Worm (Caenorhabditis elegans) whole organism, late embryonic: ENCODE results near the gene K06A9.3.

ENCODE experiments used
- C08G9.2 ChIP-seq: sonication (generic microtip); optimal IDR thresholded peaks from 2 replicates; lab custom pipeline; 2016; ENCODE audit warnings: mild to moderate bottlenecking, missing genetic modification characterization, moderate library complexity, missing compliant biosample characterization
- C38D4.7 ChIP-seq: fragments of 200-800 bp; sonication (Bioruptor generic); optimal IDR thresholded peaks from 2 replicates; lab custom pipeline; 2018; ENCODE audit warnings: mild to moderate bottlenecking, missing genetic modification characterization, moderate library complexity, missing compliant biosample characterization
- F13H6.1 ChIP-seq: sonication (generic microtip); optimal IDR thresholded peaks from 2 replicates; lab custom pipeline; 2016; ENCODE audit warnings: missing genetic modification characterization, missing compliant biosample characterization
- K02D7.2 ChIP-seq: sonication (generic microtip); optimal IDR thresholded peaks from 2 replicates; lab custom pipeline; 2017; ENCODE audit warnings: mild to moderate bottlenecking, missing genetic modification characterization, missing compliant biosample characterization
- Y22D7AL.16 ChIP-seq: sonication (generic microtip); optimal IDR thresholded peaks from 2 replicates; lab custom pipeline; 2016; ENCODE audit warnings: missing genetic modification characterization, missing compliant biosample characterization
- ahr-1 ChIP-seq: sonication (generic microtip); optimal IDR thresholded peaks from 2 replicates; lab custom pipeline; 2016; ENCODE audit warnings: missing genetic modification characterization, missing compliant biosample characterization
- ceh-24 ChIP-seq: sonication (generic microtip); optimal IDR thresholded peaks from 2 replicates; lab custom pipeline; 2016; ENCODE audit warnings: mild to moderate bottlenecking, missing genetic modification characterization, missing compliant biosample characterization
- ceh-30 ChIP-seq: fragments of 150-350 bp; optimal IDR thresholded peaks from 2 replicates; lab custom pipeline; 2014; ENCODE audit warnings: missing biosample characterization, missing genetic modification characterization
- ceh-48 ChIP-seq: sonication (generic microtip); optimal IDR thresholded peaks from 2 replicates; lab custom pipeline; 2016; ENCODE audit warnings: missing genetic modification characterization, inconsistent platforms, missing compliant biosample characterization
- ceh-6 ChIP-seq: fragments of 200-800 bp; sonication (Bioruptor generic); optimal IDR thresholded peaks from 2 replicates; lab custom pipeline; 2018; ENCODE audit warnings: mild to moderate bottlenecking, missing genetic modification characterization, missing compliant biosample characterization
- ceh-9 ChIP-seq: sonication (generic microtip); optimal IDR thresholded peaks from 2 replicates; lab custom pipeline; 2016; ENCODE audit warnings: mild to moderate bottlenecking, missing genetic modification characterization, inconsistent platforms, missing compliant biosample characterization
- che-1 ChIP-seq: sonication (generic microtip); optimal IDR thresholded peaks from 2 replicates; lab custom pipeline; 2016; ENCODE audit warnings: mild to moderate bottlenecking, missing genetic modification characterization, missing compliant biosample characterization
- dve-1 ChIP-seq: sonication (generic microtip); optimal IDR thresholded peaks from 2 replicates; lab custom pipeline; 2017; ENCODE audit warnings: antibody characterized with exemption, mild to moderate bottlenecking, missing genetic modification characterization, missing compliant biosample characterization
- elt-2 ChIP-seq: sonication (generic microtip); optimal IDR thresholded peaks from 2 replicates; lab custom pipeline; 2016; ENCODE audit warnings: missing genetic modification reagents, missing genetic modification characterization, missing compliant biosample characterization
- elt-4 ChIP-seq: sonication (generic microtip); optimal IDR thresholded peaks from 2 replicates; lab custom pipeline; 2016; ENCODE audit warnings: missing genetic modification characterization, missing compliant biosample characterization
- fax-1 ChIP-seq: sonication (generic microtip); optimal IDR thresholded peaks from 2 replicates; lab custom pipeline; 2016; ENCODE audit warnings: missing genotype, missing genetic modification characterization, missing compliant biosample characterization
- fkh-10 ChIP-seq: fragments of 150-350 bp; optimal IDR thresholded peaks from 2 replicates; lab custom pipeline; 2014; ENCODE audit warnings: missing biosample characterization, missing genetic modification reagents, missing genetic modification characterization
- fkh-6 ChIP-seq: sonication (generic microtip); optimal IDR thresholded peaks from 2 replicates; lab custom pipeline; 2016; ENCODE audit warnings: missing genetic modification characterization, missing compliant biosample characterization
- hlh-30 ChIP-seq: sonication (generic microtip); optimal IDR thresholded peaks from 2 replicates; lab custom pipeline; 2017; ENCODE audit warnings: antibody characterized with exemption, missing genetic modification characterization, missing compliant biosample characterization; ENCODE audit not compliant: insufficient read depth
- hlh-6 ChIP-seq: sonication (generic microtip); optimal IDR thresholded peaks from 2 replicates; lab custom pipeline; 2016; ENCODE audit warnings: missing genotype, missing genetic modification characterization, missing compliant biosample characterization
- hlh-8 ChIP-seq: sonication (generic microtip); optimal IDR thresholded peaks from 2 replicates; lab custom pipeline; 2016; ENCODE audit warnings: missing genotype, missing genetic modification characterization, missing compliant biosample characterization
- lim-6 ChIP-seq: sonication (generic microtip); optimal IDR thresholded peaks from 2 replicates; lab custom pipeline; 2016; ENCODE audit warnings: missing genetic modification characterization, missing compliant biosample characterization
- lin-11 ChIP-seq: fragments of 200-800 bp; sonication (Bioruptor generic); optimal IDR thresholded peaks from 2 replicates; lab custom pipeline; 2018; ENCODE audit warnings: mild to moderate bottlenecking, missing genetic modification characterization, missing compliant biosample characterization
- madf-2 ChIP-seq: sonication (generic microtip); optimal IDR thresholded peaks from 2 replicates; lab custom pipeline; 2017; ENCODE audit warnings: missing genetic modification characterization, missing compliant biosample characterization
- nhr-232 ChIP-seq: sonication (generic microtip); optimal IDR thresholded peaks from 2 replicates; lab custom pipeline; 2016; ENCODE audit warnings: missing genetic modification characterization, missing compliant biosample characterization
- npax-4 ChIP-seq: sonication (generic microtip); optimal IDR thresholded peaks from 2 replicates; lab custom pipeline; 2016; ENCODE audit warnings: missing genetic modification characterization, missing compliant biosample characterization
- odd-2 ChIP-seq: sonication (generic microtip); optimal IDR thresholded peaks from 2 replicates; lab custom pipeline; 2017; ENCODE audit warnings: antibody characterized with exemption, mild to moderate bottlenecking, missing genetic modification characterization, missing compliant biosample characterization
- pag-3 ChIP-seq: sonication (generic microtip); optimal IDR thresholded peaks from 2 replicates; lab custom pipeline; 2016; ENCODE audit warnings: missing compliant biosample characterization, missing genetic modification characterization, borderline replicate concordance
- pat-9 ChIP-seq: fragments of 200-800 bp; sonication (Bioruptor generic); optimal IDR thresholded peaks from 2 replicates; lab custom pipeline; 2018; ENCODE audit warnings: mild to moderate bottlenecking, missing genetic modification characterization, moderate library complexity, missing compliant biosample characterization
- pax-1 ChIP-seq: fragments of 150-350 bp; optimal IDR thresholded peaks from 2 replicates; lab custom pipeline; 2014; ENCODE audit warnings: missing biosample characterization, missing genetic modification characterization
- pha-2 ChIP-seq: sonication (generic microtip); optimal IDR thresholded peaks from 2 replicates; lab custom pipeline; 2017; ENCODE audit warnings: mild to moderate bottlenecking, missing genetic modification characterization, missing compliant biosample characterization
- pros-1 ChIP-seq: fragments of 150-350 bp; optimal IDR thresholded peaks from 2 replicates; lab custom pipeline; 2014; ENCODE audit warnings: missing biosample characterization, missing genetic modification reagents, missing genetic modification characterization
- rnt-1 ChIP-seq: sonication (generic microtip); optimal IDR thresholded peaks from 2 replicates; lab custom pipeline; 2016; ENCODE audit warnings: missing genetic modification characterization, missing compliant biosample characterization
- sdc-2 ChIP-seq: sonication (generic microtip); optimal IDR thresholded peaks from 2 replicates; lab custom pipeline; 2016; ENCODE audit warnings: missing genotype, missing genetic modification characterization, missing compliant biosample characterization
- sox-2 ChIP-seq: fragments of 200-800 bp; sonication (Bioruptor generic); IDR thresholded peaks from 2 replicates; pipeline ENCODE4 v1.3.6; 2022; ENCODE audit warnings: missing genetic modification reagents, missing genetic modification characterization, missing compliant biosample characterization
- sox-4 ChIP-seq: sonication (generic microtip); optimal IDR thresholded peaks from 2 replicates; lab custom pipeline; 2017; ENCODE audit warnings: mild to moderate bottlenecking, missing genetic modification characterization, inconsistent platforms, missing compliant biosample characterization
- tbx-7 ChIP-seq: sonication (generic microtip); optimal IDR thresholded peaks from 2 replicates; lab custom pipeline; 2016; ENCODE audit warnings: missing genotype, missing genetic modification characterization, missing compliant biosample characterization
- unc-3 ChIP-seq, 2 experiments: fragments of 200-800 bp in 1 of 2; sonication (Bioruptor generic) in 1 of 2; sonication (generic microtip) in 1 of 2; conservative IDR thresholded peaks in 1 of 2; optimal IDR thresholded peaks in 1 of 2; 2 replicates each; pipeline versions ENCODE4 v1.3.6 to Lab custom; 2016 to 2022; ENCODE audit warnings: missing compliant biosample characterization in 2 of 2, missing genetic modification characterization in 2 of 2, missing genetic modification reagents in 1 of 2
- unc-42 ChIP-seq: sonication (generic microtip); optimal IDR thresholded peaks from 2 replicates; lab custom pipeline; 2016; ENCODE audit warnings: missing genotype, missing genetic modification characterization, missing compliant biosample characterization
- unc-55 ChIP-seq: sonication (generic microtip); optimal IDR thresholded peaks from 2 replicates; lab custom pipeline; 2017; ENCODE audit warnings: missing biosample characterization, missing genetic modification reagents, missing genetic modification characterization
- unc-86 ChIP-seq: sonication (generic microtip); optimal IDR thresholded peaks from 2 replicates; lab custom pipeline; 2016; ENCODE audit warnings: missing genetic modification characterization, missing compliant biosample characterization
- ztf-16 ChIP-seq: sonication (generic microtip); optimal IDR thresholded peaks from 2 replicates; lab custom pipeline; 2017; ENCODE audit warnings: missing genetic modification characterization, missing compliant biosample characterization

K06A9.3 gene

DNA sequence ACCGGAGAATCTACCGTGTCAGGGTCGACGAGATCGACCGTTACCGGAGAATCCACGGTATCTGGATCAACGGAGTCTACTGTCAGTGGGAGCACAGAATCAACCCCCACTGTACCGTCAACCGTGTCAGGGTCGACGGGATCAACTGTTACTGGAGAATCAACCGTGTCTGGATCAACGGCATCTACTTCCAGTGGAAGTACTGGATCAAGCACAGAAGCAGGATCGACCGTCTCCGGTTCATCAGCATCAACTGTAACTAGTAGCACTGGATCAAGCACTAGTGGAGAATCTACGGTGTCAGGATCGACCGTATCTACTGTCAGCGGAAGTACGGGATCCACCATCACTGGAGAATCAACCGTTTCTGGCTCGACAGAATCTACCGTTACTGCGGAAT lies 36.8 kb upstream of the K06A9.3 start, which contains the start of gene H02F09.2:
TSS of gene H02F09.2 (plus strand) at position 301 of the 400 bp plus-strand sequence.
- TF ChIP-seq ahr-1 (tag; lab: Kevin White, UChicago) (no peak), sox-4 (no peak), che-1 (tag; lab: Kevin White, UChicago) (no peak), C38D4.7 (GFP tag; lab: Kevin White, UChicago) (no peak), K02D7.2 (tag; lab: Kevin White, UChicago) (no peak), pax-1 (tag; lab: Kevin White, UChicago) (no peak), tbx-7 (tag; lab: Kevin White, UChicago) (no peak), fkh-10 (GFP tag; lab: Kevin White, UChicago) (no peak), pat-9 (no peak), unc-3 (GFP tag; conservative IDR thresholded peaks at IDR 0.05; lab: Robert Waterston, UW) (no peak), unc-3 (tag; optimal IDR thresholded peaks at IDR 0.05; lab: Kevin White, UChicago) (no peak), pag-3 (no peak), fkh-6 (tag; lab: Kevin White, UChicago) (no peak), hlh-6 (tag; lab: Kevin White, UChicago) (no peak), sdc-2 (tag; lab: Kevin White, UChicago) (no peak), dve-1 (tag; lab: Kevin White, UChicago) (no peak), lim-6 (tag; lab: Kevin White, UChicago) (no peak), ceh-24 (tag; lab: Kevin White, UChicago) (no peak)

DNA sequence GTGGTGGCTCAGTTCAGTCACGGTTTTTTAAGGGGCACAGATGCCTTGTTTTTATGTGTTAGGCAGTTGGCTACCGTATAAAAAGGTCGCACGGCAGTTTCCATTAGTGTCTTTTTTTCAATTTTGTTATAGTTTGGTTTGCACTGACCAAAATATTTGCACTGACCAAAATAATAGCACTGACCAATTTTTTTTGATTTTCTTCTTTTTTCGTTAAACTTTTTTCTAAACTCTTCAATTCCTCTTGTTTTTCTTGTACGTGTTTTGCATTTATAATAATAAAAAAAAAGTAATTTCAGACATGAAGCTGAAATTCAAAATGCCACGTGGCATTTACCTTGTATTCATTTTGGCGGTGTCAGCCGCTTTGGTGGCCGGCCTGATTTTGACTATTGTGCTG lies 33.2 kb upstream of the K06A9.3 start, which contains the start of gene H02F09.3:
TSS of gene H02F09.3 (plus strand) at position 301 of the 400 bp plus-strand sequence.
- TF ChIP-seq fax-1 (tag; lab: Kevin White, UChicago) = no peak
- TF ChIP-seq ceh-48 (tag; lab: Kevin White, UChicago) = no peak
- TF ChIP-seq rnt-1 (tag; lab: Kevin White, UChicago) = no peak
- TF ChIP-seq sox-2 (GFP tag; lab: Robert Waterston, UW) = no peak
- TF ChIP-seq Y22D7AL.16 (tag; lab: Kevin White, UChicago) = no peak
- TF ChIP-seq lin-11 (tag; lab: Kevin White, UChicago) = no peak
- TF ChIP-seq elt-4 = no peak
- no peak for TF ChIP-seq hlh-6 (tag; lab: Kevin White, UChicago)
- TF ChIP-seq pros-1 (tag; lab: Kevin White, UChicago) = no peak
- TF ChIP-seq ceh-24 (tag; lab: Kevin White, UChicago) = no peak
- TF ChIP-seq unc-42 (tag; lab: Kevin White, UChicago) = no peak

DNA sequence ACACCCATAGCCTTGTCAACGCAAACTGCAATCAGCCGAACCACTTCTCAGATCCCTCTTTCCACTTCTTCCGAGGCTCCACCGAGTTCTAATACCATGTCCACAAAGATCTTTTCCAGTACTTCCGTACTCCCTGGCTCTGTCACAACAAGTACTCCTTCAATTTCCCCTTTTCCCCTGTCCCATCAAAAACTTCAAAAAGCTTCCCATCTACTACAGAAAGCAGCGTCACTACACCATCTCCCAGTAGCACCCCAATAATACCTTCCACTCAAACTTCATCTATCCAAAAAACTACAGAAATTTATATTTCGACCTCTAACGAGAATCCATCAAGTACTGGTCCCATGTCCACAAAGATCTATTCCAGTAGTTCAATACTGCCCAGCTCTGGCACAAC lies 21.8 kb upstream of the K06A9.3 start:
- TF ChIP-seq pha-2 (no peak), C38D4.7 (GFP tag; lab: Kevin White, UChicago) (no peak), C08G9.2 (tag; lab: Kevin White, UChicago) (no peak), sox-2 (GFP tag; lab: Robert Waterston, UW) (no peak), sdc-2 (tag; lab: Kevin White, UChicago) (no peak), dve-1 (tag; lab: Kevin White, UChicago) (no peak), unc-3 (GFP tag; conservative IDR thresholded peaks at IDR 0.05; lab: Robert Waterston, UW) (no peak), unc-3 (tag; optimal IDR thresholded peaks at IDR 0.05; lab: Kevin White, UChicago) (no peak), ceh-9 (no peak), hlh-30 (tag; lab: Kevin White, UChicago) (no peak), hlh-8 (tag; lab: Kevin White, UChicago) (no peak), unc-55 (GFP tag; lab: Kevin White, UChicago) (no peak), ceh-6 (GFP tag; lab: Kevin White, UChicago) (no peak)

DNA sequence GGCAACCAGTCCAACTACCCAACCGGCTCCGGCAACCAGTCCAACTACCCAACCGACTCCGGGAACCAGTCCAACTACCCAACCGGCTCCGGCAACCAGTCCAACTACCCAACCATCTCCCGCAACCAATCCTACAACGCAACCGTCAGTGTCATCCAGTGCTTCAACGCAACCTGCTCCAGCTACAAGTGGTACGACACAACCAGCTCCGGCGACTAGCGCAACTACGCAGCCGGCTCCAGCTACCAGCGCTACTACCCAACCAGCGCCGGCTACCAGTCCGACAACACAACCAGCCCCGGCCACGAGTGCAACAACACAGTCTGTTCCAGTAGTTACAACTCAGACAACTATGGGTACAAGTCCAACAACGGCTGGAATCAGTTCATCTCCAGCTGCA lies 13.9 kb upstream of the K06A9.3 start:
- TF ChIP-seq npax-4 (tag; lab: Kevin White, UChicago) (no peak), unc-86 (tag; lab: Kevin White, UChicago) (no peak), rnt-1 (tag; lab: Kevin White, UChicago) (no peak), odd-2 (no peak), elt-2 (tag; lab: Kevin White, UChicago) (no peak), ceh-30 (no peak), madf-2 (tag; lab: Kevin White, UChicago) (no peak), nhr-232 (tag; lab: Kevin White, UChicago) (no peak), pros-1 (tag; lab: Kevin White, UChicago) (no peak), ztf-16 (tag; lab: Kevin White, UChicago) (no peak), pat-9 (no peak), K02D7.2 (tag; lab: Kevin White, UChicago) (no peak), F13H6.1 (tag; lab: Kevin White, UChicago) (no peak)
